Fruit fly (Drosophila melanogaster): Measurements from ENCODE around the gene Jasper.

The Jasper gene

dm6 chr3R:30004648-30005047 lies 47.7 kb upstream of the Jasper start, which contains the start of the genes Nlp and Nph (continued):
- TF ChIP-seq CrebB (tag; optimal IDR thresholded peaks at IDR 0.05): no peak
- peak; percentile 64 for TF ChIP-seq Tbp (GFP tag; optimal IDR thresholded peaks at IDR 0.05)
- TF ChIP-seq disco-r (GFP tag; optimal IDR thresholded peaks at IDR 0.05): no peak
- no peak for TF ChIP-seq aop (GFP tag; IDR thresholded peaks at IDR 0.05)
- TF ChIP-seq Doc3 (GFP tag; IDR thresholded peaks at IDR 0.05; ENCODE audit: partially characterized antibody): peak; percentile 94
- TF ChIP-seq sens-2 (GFP tag; IDR thresholded peaks at IDR 0.05): no peak
- peak; percentile 78 for TF ChIP-seq nerfin-2 (GFP tag; IDR thresholded peaks at IDR 0.05; ENCODE audit: partially characterized antibody)
- TF ChIP-seq caup (GFP tag; optimal IDR thresholded peaks at IDR 0.05; ENCODE audit: severe bottlenecking): peak; percentile 22
- TF ChIP-seq CG4730 (GFP tag; IDR thresholded peaks at IDR 0.05): no peak
- TF ChIP-seq Atf3 (GFP tag; optimal IDR thresholded peaks at IDR 0.05): no peak
- no peak for TF ChIP-seq CG7745 (tag; optimal IDR thresholded peaks at IDR 0.05)
- TF ChIP-seq CG6654 (GFP tag; optimal IDR thresholded peaks at IDR 0.05): no peak
- TF ChIP-seq her (GFP tag; optimal IDR thresholded peaks at IDR 0.05): no peak
- TF ChIP-seq Hmx (GFP tag; optimal IDR thresholded peaks at IDR 0.05): no peak
- no peak for TF ChIP-seq Ptx1 (GFP tag; IDR thresholded peaks at IDR 0.05)
- peak; percentile 26 for TF ChIP-seq Myb (GFP tag; optimal IDR thresholded peaks at IDR 0.05)
- TF ChIP-seq kah (GFP tag; optimal IDR thresholded peaks at IDR 0.05): peak; percentile 75
- TF ChIP-seq CG7786 (GFP tag; optimal IDR thresholded peaks at IDR 0.05): peak; percentile 7
- TF ChIP-seq seq (GFP tag; IDR thresholded peaks at IDR 0.05): no peak
- TF ChIP-seq CG16779 (GFP tag; IDR thresholded peaks at IDR 0.05): no peak
- TF ChIP-seq CG10209 (GFP tag; optimal IDR thresholded peaks at IDR 0.05): no peak
- no peak for TF ChIP-seq fd102C (GFP tag; optimal IDR thresholded peaks at IDR 0.05)
- TF ChIP-seq CG14710 (tag; optimal IDR thresholded peaks at IDR 0.05): peak; percentile 67
- TF ChIP-seq cato (GFP tag; optimal IDR thresholded peaks at IDR 0.05; ENCODE audit: borderline replicate concordance): no peak
- peak; percentile 38 for TF ChIP-seq CG30020 (tag; optimal IDR thresholded peaks at IDR 0.05)
- TF ChIP-seq grn (GFP tag; optimal IDR thresholded peaks at IDR 0.05): no peak
- TF ChIP-seq Kr (GFP tag; optimal IDR thresholded peaks at IDR 0.05): no peak
- TF ChIP-seq NC2β (GFP tag; optimal IDR thresholded peaks at IDR 0.05): no peak

- peak; percentile 50 for TF ChIP-seq Drgx (GFP tag; IDR thresholded peaks at IDR 0.05)
- peak; percentile 31 for TF ChIP-seq sqz (GFP tag; optimal IDR thresholded peaks at IDR 0.05)
- TF ChIP-seq cwo (GFP tag; optimal IDR thresholded peaks at IDR 0.05): no peak
- TF ChIP-seq bsh (GFP tag; optimal IDR thresholded peaks at IDR 0.05): peak in 1 of 2 experiments; percentile 62
- TF ChIP-seq CG17359 (tag; optimal IDR thresholded peaks at IDR 0.05): peak; percentile 86
- no peak for TF ChIP-seq CG7963 (GFP tag; IDR thresholded peaks at IDR 0.05; ENCODE audit: partially characterized antibody)
- TF ChIP-seq CG3995 (GFP tag; optimal IDR thresholded peaks at IDR 0.05): no peak
- no peak for TF ChIP-seq odd (GFP tag; optimal IDR thresholded peaks at IDR 0.05)
- no peak for TF ChIP-seq CG1647 (GFP tag; optimal IDR thresholded peaks at IDR 0.05)
- TF ChIP-seq ewg (GFP tag; optimal IDR thresholded peaks at IDR 0.05): peak; percentile 4
- TF ChIP-seq nom (GFP tag; optimal IDR thresholded peaks at IDR 0.05): peak; percentile 92
These were observed 46.9 kb upstream of the Jasper start for dm6 chr3R:30005332-30005979.
